Fruit fly (Drosophila melanogaster) whole organism, adult: ENCODE results near the gene lmd.

Experiments
- CG12768 ChIP-seq: fragments of 200-800 bp; sonication (Bioruptor generic); optimal IDR thresholded peaks from 2 replicates; lab custom pipeline; 2017; ENCODE audit warnings: missing biosample characterization, missing genetic modification characterization, mild to moderate bottlenecking, moderate library complexity, missing genetic modification reagents
- CG14711 ChIP-seq: fragments of 200-800 bp; sonication (Bioruptor generic); optimal IDR thresholded peaks from 2 replicates; lab custom pipeline; 2018; ENCODE audit warnings: missing biosample characterization, mild to moderate bottlenecking, missing genetic modification characterization, moderate library complexity
- CG33017 ChIP-seq: fragments of 200-800 bp; sonication (Bioruptor generic); optimal IDR thresholded peaks from 2 replicates; lab custom pipeline; 2018; ENCODE audit warnings: missing biosample characterization, mild to moderate bottlenecking, missing genetic modification characterization, moderate library complexity
- CG7045 ChIP-seq: fragments of 200-800 bp; sonication (Bioruptor generic); optimal IDR thresholded peaks from 2 replicates; lab custom pipeline; 2017; ENCODE audit warnings: missing biosample characterization, mild to moderate bottlenecking, missing genetic modification characterization
- CG7101 ChIP-seq: fragments of 200-800 bp; sonication (Bioruptor generic); optimal IDR thresholded peaks from 2 replicates; lab custom pipeline; 2018; ENCODE audit warnings: missing biosample characterization, mild to moderate bottlenecking, missing genetic modification characterization, moderate library complexity
- Mnt ChIP-seq: fragments of 200-800 bp; sonication (Bioruptor generic); optimal IDR thresholded peaks from 2 replicates; lab custom pipeline; 2016; ENCODE audit warnings: missing biosample characterization, mild to moderate bottlenecking, missing genetic modification characterization
- bab1 ChIP-seq: fragments of 200-800 bp; sonication (Bioruptor generic); optimal IDR thresholded peaks from 3 replicates; lab custom pipeline; 2019; ENCODE audit warnings: missing biosample characterization, mild to moderate bottlenecking, missing genetic modification characterization, moderate library complexity
- kay ChIP-seq: fragments of 200-800 bp; sonication (Bioruptor generic); peaks from one replicate; lab custom pipeline; 2016; ENCODE audit warnings: missing biosample characterization, missing genetic modification characterization, borderline replicate concordance
- ovo ChIP-seq: fragments of 200-800 bp; sonication (Bioruptor generic); optimal IDR thresholded peaks from 2 replicates; lab custom pipeline; 2016; ENCODE audit warnings: missing biosample characterization, missing genetic modification characterization
- pad ChIP-seq: fragments of 200-800 bp; sonication (Bioruptor generic); optimal IDR thresholded peaks from 3 replicates; lab custom pipeline; 2017; ENCODE audit warnings: missing biosample characterization, missing genetic modification characterization, mild to moderate bottlenecking, moderate library complexity, missing genetic modification reagents
- tj ChIP-seq: fragments of 200-800 bp; sonication (Bioruptor generic); optimal IDR thresholded peaks from 3 replicates; lab custom pipeline; 2017; ENCODE audit warnings: missing biosample characterization, mild to moderate bottlenecking, missing genetic modification characterization, moderate library complexity
- toe ChIP-seq: fragments of 200-800 bp; sonication (Bioruptor generic); optimal IDR thresholded peaks from 2 replicates; lab custom pipeline; 2016; ENCODE audit warnings: missing biosample characterization, missing genetic modification characterization

DNA sequence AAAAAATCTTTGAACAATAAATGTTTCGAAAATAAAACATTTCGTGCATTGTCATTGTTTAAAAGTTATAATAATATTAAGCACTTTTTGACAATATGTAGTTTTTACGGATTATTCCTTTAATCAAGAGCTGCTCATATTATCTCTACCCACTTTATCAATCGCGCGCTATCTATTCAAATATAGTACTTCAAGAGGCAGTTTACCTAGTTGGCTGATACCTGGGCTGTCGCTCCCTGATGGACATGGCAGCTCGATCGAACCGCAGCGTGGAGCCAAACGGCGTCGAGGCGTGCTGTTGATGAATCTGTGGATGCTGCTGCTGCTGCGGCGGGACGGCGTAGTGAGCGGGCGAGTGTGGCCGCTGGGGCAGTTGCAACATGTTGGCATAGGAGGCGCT, 33.7 kb upstream of the lmd start:
- TF ChIP-seq toe (GFP tag; lab: Kevin White, UChicago) (no peak), kay (GFP tag; lab: Kevin White, UChicago) (no peak), pad (GFP tag; lab: Kevin White, UChicago) (no peak), CG12768 (GFP tag; lab: Kevin White, UChicago) (no peak), Mnt (GFP tag; lab: Kevin White, UChicago) (no peak), CG7045 (GFP tag; lab: Kevin White, UChicago) (no peak), CG14711 (tag; lab: Kevin White, UChicago) (no peak), tj (GFP tag; lab: Kevin White, UChicago) (no peak), CG33017 (tag; lab: Kevin White, UChicago) (no peak), CG7101 (tag; lab: Kevin White, UChicago) (no peak), bab1 (GFP tag; lab: Kevin White, UChicago) (no peak), ovo (GFP tag; lab: Kevin White, UChicago) (no peak)
